Worm (Caenorhabditis elegans) whole organism, late embryonic: Measurements from ENCODE around the gene T05A8.11.

Experiments
- ama-1 ChIP-seq: fragments of 150-350 bp; optimal IDR thresholded peaks from 2 replicates; lab custom pipeline; 2014
- fax-1 ChIP-seq: sonication (generic microtip); optimal IDR thresholded peaks from 2 replicates; lab custom pipeline; 2016; ENCODE audit warnings: missing genotype, missing genetic modification characterization, missing compliant biosample characterization
- pqm-1 ChIP-seq: sonication (generic microtip); optimal IDR thresholded peaks from 2 replicates; lab custom pipeline; 2016; ENCODE audit warnings: missing genetic modification characterization, missing compliant biosample characterization
- unc-86 ChIP-seq: sonication (generic microtip); optimal IDR thresholded peaks from 2 replicates; lab custom pipeline; 2016; ENCODE audit warnings: missing genetic modification characterization, missing compliant biosample characterization

DNA sequence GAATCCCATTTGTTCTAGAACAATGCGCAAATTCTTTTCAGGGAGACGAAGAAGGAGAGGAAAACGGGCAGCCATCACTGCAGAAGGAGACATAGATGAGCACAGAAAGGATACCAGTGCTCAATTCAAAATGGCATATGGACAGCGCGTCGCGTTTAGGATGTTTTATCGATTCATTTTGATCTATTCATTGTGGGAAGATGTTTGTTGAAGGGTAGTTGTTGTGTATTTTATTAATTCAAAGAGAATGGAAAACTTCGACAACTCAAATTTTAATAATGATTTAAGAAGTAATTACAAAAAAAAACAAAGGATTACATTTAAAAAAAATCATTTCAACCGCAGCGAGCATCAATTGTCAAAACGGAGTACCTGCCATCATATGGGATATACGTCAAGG, 46.7 kb upstream of the T05A8.11 start, which contains the start of gene sdz-10:
- no peak for TF ChIP-seq ama-1
- no peak for TF ChIP-seq fax-1
- TF ChIP-seq pqm-1 (tag; lab: Kevin White, UChicago): no peak
- TF ChIP-seq unc-86: no peak
